1 fruit fly cellular context compared by ENCODE assay signal in genomic region chr3L:19687200-19687687, dm6.
A peak's percentile ranks its signal among the peaks of the same experiment; 100 is the strongest.
TF ChIP-seq lines count a peak whose summit lies in the region.

Gene CG8765 (minus strand): TSS chr3L:19687353.
Gene Gbeta76C (plus strand): TSS chr3L:19687637.

TF ChIP-seq in whole organism, embryonic, 481 proteins besides CTCF, POLR2A, EP300 and RAD21 (continued from another document):
- no peak for TF ChIP-seq Bdp1 (GFP tag; optimal IDR thresholded peaks at IDR 0.05; lab: Kevin White, UChicago)
- TF ChIP-seq CG11093 (GFP tag; IDR thresholded peaks at IDR 0.05; lab: Robert Waterston, UW): no peak
- no peak for TF ChIP-seq org-1 (GFP tag; optimal IDR thresholded peaks at IDR 0.05; lab: Kevin White, UChicago)
- TF ChIP-seq Asciz (GFP tag; optimal IDR thresholded peaks at IDR 0.05; lab: Kevin White, UChicago): no peak
- no peak for TF ChIP-seq Hand (GFP tag; optimal IDR thresholded peaks at IDR 0.05; lab: Kevin White, UChicago)
- TF ChIP-seq CG12659 (GFP tag; optimal IDR thresholded peaks at IDR 0.05; lab: Kevin White, UChicago): peak; percentile 74
- no peak for TF ChIP-seq CG4360 (GFP tag; IDR thresholded peaks at IDR 0.05; lab: Robert Waterston, UW)
- TF ChIP-seq CG15601 (tag; optimal IDR thresholded peaks at IDR 0.05; lab: Kevin White, UChicago): no peak
- TF ChIP-seq CG4424 (GFP tag; optimal IDR thresholded peaks at IDR 0.05; lab: Kevin White, UChicago): no peak
- peak; percentile 65 to 71 for TF ChIP-seq dpn (GFP tag; optimal IDR thresholded peaks at IDR 0.05; lab: Kevin White, UChicago)
- no peak for TF ChIP-seq esg (GFP tag; conservative IDR thresholded peaks at IDR 0.05; lab: Robert Waterston, UW)
- peak; percentile 60 for TF ChIP-seq Antp (GFP tag; optimal IDR thresholded peaks at IDR 0.05; lab: Kevin White, UChicago)
- TF ChIP-seq CG16863 (GFP tag; optimal IDR thresholded peaks at IDR 0.05; lab: Kevin White, UChicago): no peak
- no peak for TF ChIP-seq Nf-YA (GFP tag; IDR thresholded peaks at IDR 0.05; lab: Robert Waterston, UW)
- peak; percentile 17 for TF ChIP-seq CG5245 (GFP tag; optimal IDR thresholded peaks at IDR 0.05; lab: Kevin White, UChicago)
- TF ChIP-seq Mrtf (GFP tag; IDR thresholded peaks at IDR 0.05; lab: Robert Waterston, UW): no peak
- peak; percentile 43 for TF ChIP-seq CG2712 (tag; optimal IDR thresholded peaks at IDR 0.05; lab: Kevin White, UChicago)
- peak in 1 of 3 experiments; percentile 77 for TF ChIP-seq Stat92E (GFP tag; optimal IDR thresholded peaks at IDR 0.05; lab: Kevin White, UChicago)
- TF ChIP-seq Lhr (GFP tag; optimal IDR thresholded peaks at IDR 0.05; lab: Kevin White, UChicago): peak; percentile 93
- TF ChIP-seq CG13424 (tag; optimal IDR thresholded peaks at IDR 0.05; lab: Kevin White, UChicago): peak; percentile 26
- no peak for TF ChIP-seq fd3F (GFP tag; optimal IDR thresholded peaks at IDR 0.05; lab: Kevin White, UChicago)
- TF ChIP-seq CG17802 (tag; optimal IDR thresholded peaks at IDR 0.05; lab: Kevin White, UChicago): no peak
- peak in 1 of 2 experiments; percentile 1 for TF ChIP-seq tll (GFP tag; optimal IDR thresholded peaks at IDR 0.05; lab: Kevin White, UChicago)
- TF ChIP-seq CG1603 (tag; optimal IDR thresholded peaks at IDR 0.05; lab: Kevin White, UChicago): peak; percentile 88
- peak; percentile 77; the same call in 2 of the 3 replicates for TF ChIP-seq Opbp (GFP tag; IDR thresholded peaks at IDR 0.05; lab: Robert Waterston, UW; ENCODE audit: partially characterized antibody)
- TF ChIP-seq CG2120 (GFP tag; optimal IDR thresholded peaks at IDR 0.05; lab: Kevin White, UChicago): peak; percentile 71
- no peak for TF ChIP-seq CG10209 (GFP tag; optimal IDR thresholded peaks at IDR 0.05; lab: Kevin White, UChicago)
- no peak for TF ChIP-seq onecut (GFP tag; IDR thresholded peaks at IDR 0.05; lab: Robert Waterston, UW)
- peak; percentile 90 for TF ChIP-seq stwl (tag; optimal IDR thresholded peaks at IDR 0.05; lab: Kevin White, UChicago)
- no peak for TF ChIP-seq dmrt99B (tag; optimal IDR thresholded peaks at IDR 0.05; lab: Kevin White, UChicago)
- TF ChIP-seq ranshi (GFP tag; IDR thresholded peaks at IDR 0.05; lab: Robert Waterston, UW): peak; percentile 88
- no peak for TF ChIP-seq slou (GFP tag; optimal IDR thresholded peaks at IDR 0.05; lab: Kevin White, UChicago)
- peak; percentile 64 for TF ChIP-seq Nf-YC (tag; optimal IDR thresholded peaks at IDR 0.05; lab: Kevin White, UChicago)
- TF ChIP-seq Dbx (GFP tag; IDR thresholded peaks at IDR 0.05; lab: Robert Waterston, UW): peak; percentile 47; the same call in 1 of the 3 replicates
- no peak for TF ChIP-seq CG11560 (tag; IDR thresholded peaks at IDR 0.05; lab: Robert Waterston, UW)
- peak; percentile 16 for TF ChIP-seq D (optimal IDR thresholded peaks at IDR 0.05; lab: Kevin White, UChicago)
- TF ChIP-seq D (GFP tag; optimal IDR thresholded peaks at IDR 0.05; lab: Kevin White, UChicago): no peak
- TF ChIP-seq CG1529 (GFP tag; optimal IDR thresholded peaks at IDR 0.05; lab: Kevin White, UChicago): no peak
- no peak for TF ChIP-seq CG10462 (GFP tag; optimal IDR thresholded peaks at IDR 0.05; lab: Kevin White, UChicago)
- TF ChIP-seq gcm2 (GFP tag; optimal IDR thresholded peaks at IDR 0.05; lab: Kevin White, UChicago): no peak
- no peak for TF ChIP-seq Tbp (GFP tag; optimal IDR thresholded peaks at IDR 0.05; lab: Kevin White, UChicago)
- TF ChIP-seq mam (GFP tag; optimal IDR thresholded peaks at IDR 0.05; lab: Kevin White, UChicago): peak; percentile 66
- TF ChIP-seq Elba2 (GFP tag; optimal IDR thresholded peaks at IDR 0.05; lab: Kevin White, UChicago): peak; percentile 58
- TF ChIP-seq seq (GFP tag; IDR thresholded peaks at IDR 0.05; lab: Robert Waterston, UW): no peak
- peak; percentile 30 for TF ChIP-seq ind (GFP tag; optimal IDR thresholded peaks at IDR 0.05; lab: Kevin White, UChicago)
- TF ChIP-seq B-H2 (GFP tag; optimal IDR thresholded peaks at IDR 0.05; lab: Kevin White, UChicago): peak; percentile 66
- TF ChIP-seq CG10654 (GFP tag; optimal IDR thresholded peaks at IDR 0.05; lab: Kevin White, UChicago): peak; percentile 7
- TF ChIP-seq Ravus (GFP tag; IDR thresholded peaks at IDR 0.05; lab: Robert Waterston, UW): no peak
- TF ChIP-seq Xrp1 (GFP tag; IDR thresholded peaks at IDR 0.05; lab: Robert Waterston, UW): no peak
- TF ChIP-seq odd (GFP tag; optimal IDR thresholded peaks at IDR 0.05; lab: Kevin White, UChicago): no peak
- TF ChIP-seq Oli (tag; optimal IDR thresholded peaks at IDR 0.05; lab: Kevin White, UChicago): no peak
- no peak for TF ChIP-seq ham (GFP tag; IDR thresholded peaks at IDR 0.05; lab: Robert Waterston, UW)
- no peak for TF ChIP-seq sna (GFP tag; IDR thresholded peaks at IDR 0.05; lab: Robert Waterston, UW; ENCODE audit: partially characterized antibody)
- TF ChIP-seq CG2129 (GFP tag; IDR thresholded peaks at IDR 0.05; lab: Robert Waterston, UW; ENCODE audit: partially characterized antibody): no peak
- no peak for TF ChIP-seq CG4328 (GFP tag; optimal IDR thresholded peaks at IDR 0.05; lab: Kevin White, UChicago)
- TF ChIP-seq CG17328 (GFP tag; IDR thresholded peaks at IDR 0.05; lab: Robert Waterston, UW): peak; percentile 12; the same call in 1 of the 2 replicates
- TF ChIP-seq tap (tag; optimal IDR thresholded peaks at IDR 0.05; lab: Kevin White, UChicago): no peak
- TF ChIP-seq ssp (GFP tag; IDR thresholded peaks at IDR 0.05; lab: Robert Waterston, UW): no peak
- no peak; the same call in 1 of the 2 replicates for TF ChIP-seq CG9215 (GFP tag; IDR thresholded peaks at IDR 0.05; lab: Robert Waterston, UW)
- no peak for TF ChIP-seq Vsx1 (GFP tag; optimal IDR thresholded peaks at IDR 0.05; lab: Kevin White, UChicago)
- TF ChIP-seq jigr1 (GFP tag; IDR thresholded peaks at IDR 0.05; lab: Robert Waterston, UW): no peak
- no peak for TF ChIP-seq ab (GFP tag; optimal IDR thresholded peaks at IDR 0.05; lab: Kevin White, UChicago)
- no peak for TF ChIP-seq CG31388 (GFP tag; optimal IDR thresholded peaks at IDR 0.05; lab: Kevin White, UChicago)
- TF ChIP-seq CG8944 (GFP tag; optimal IDR thresholded peaks at IDR 0.05; lab: Kevin White, UChicago): peak; percentile 40
- peak; percentile 99 for TF ChIP-seq E2f2 (GFP tag; IDR thresholded peaks at IDR 0.05; lab: Robert Waterston, UW)
- no peak for TF ChIP-seq cg (GFP tag; optimal IDR thresholded peaks at IDR 0.05; lab: Kevin White, UChicago)
- TF ChIP-seq CG17361 (GFP tag; IDR thresholded peaks at IDR 0.05; lab: Robert Waterston, UW): peak; percentile 29; the same call in 1 of the 3 replicates
- TF ChIP-seq btn (GFP tag; optimal IDR thresholded peaks at IDR 0.05; lab: Kevin White, UChicago): peak; percentile 7
- no peak for TF ChIP-seq sens-2 (GFP tag; IDR thresholded peaks at IDR 0.05; lab: Robert Waterston, UW)
- no peak for TF ChIP-seq tgo (GFP tag; IDR thresholded peaks at IDR 0.05; lab: Robert Waterston, UW)
- TF ChIP-seq dmrt11E (tag; optimal IDR thresholded peaks at IDR 0.05; lab: Kevin White, UChicago): no peak
- TF ChIP-seq crc (GFP tag; optimal IDR thresholded peaks at IDR 0.05; lab: Kevin White, UChicago): no peak
- TF ChIP-seq insv (GFP tag; optimal IDR thresholded peaks at IDR 0.05; lab: Kevin White, UChicago): peak in 1 of 2 experiments; percentile 66
- no peak for TF ChIP-seq Sry-β (GFP tag; optimal IDR thresholded peaks at IDR 0.05; lab: Kevin White, UChicago)
- no peak for TF ChIP-seq Awh (GFP tag; IDR thresholded peaks at IDR 0.05; lab: Robert Waterston, UW)
- no peak for TF ChIP-seq CG3281 (GFP tag; optimal IDR thresholded peaks at IDR 0.05; lab: Kevin White, UChicago)
- peak; percentile 45 for TF ChIP-seq Mes4 (GFP tag; optimal IDR thresholded peaks at IDR 0.05; lab: Kevin White, UChicago)
- peak; percentile 40 for TF ChIP-seq CG1647 (GFP tag; optimal IDR thresholded peaks at IDR 0.05; lab: Kevin White, UChicago)
- no peak for TF ChIP-seq CG7839 (tag; optimal IDR thresholded peaks at IDR 0.05; lab: Kevin White, UChicago)
- TF ChIP-seq Sox102F (GFP tag; optimal IDR thresholded peaks at IDR 0.05; lab: Kevin White, UChicago): no peak
- no peak for TF ChIP-seq Six4 (GFP tag; optimal IDR thresholded peaks at IDR 0.05; lab: Kevin White, UChicago)
- peak; percentile 65 for TF ChIP-seq her (GFP tag; optimal IDR thresholded peaks at IDR 0.05; lab: Kevin White, UChicago)
- TF ChIP-seq dati (GFP tag; IDR thresholded peaks at IDR 0.05; lab: Robert Waterston, UW): no peak
- peak; percentile 39 for TF ChIP-seq jumu (GFP tag; optimal IDR thresholded peaks at IDR 0.05; lab: Kevin White, UChicago)
- TF ChIP-seq kni (GFP tag; optimal IDR thresholded peaks at IDR 0.05; lab: Kevin White, UChicago): peak; percentile 21
- 0 out of 3 replicates have a peak, but pooled peaks have one; percentile 34 for TF ChIP-seq CG2199 (GFP tag; IDR thresholded peaks at IDR 0.05; lab: Robert Waterston, UW)
- no peak for TF ChIP-seq cad (GFP tag; optimal IDR thresholded peaks at IDR 0.05; lab: Kevin White, UChicago)
- TF ChIP-seq HLHmδ (GFP tag; optimal IDR thresholded peaks at IDR 0.05; lab: Kevin White, UChicago): no peak
- TF ChIP-seq CG17912 (GFP tag; optimal IDR thresholded peaks at IDR 0.05; lab: Kevin White, UChicago): no peak
- peak; percentile 95 for TF ChIP-seq Med (GFP tag; lab: Kevin White, UChicago)
- peak; percentile 27 for TF ChIP-seq shn (GFP tag; optimal IDR thresholded peaks at IDR 0.05; lab: Kevin White, UChicago)
- no peak; the same call in 2 of the 3 replicates for TF ChIP-seq zen2 (GFP tag; IDR thresholded peaks at IDR 0.05; lab: Robert Waterston, UW; ENCODE audit: partially characterized antibody)
- TF ChIP-seq ATbp (GFP tag; optimal IDR thresholded peaks at IDR 0.05; lab: Kevin White, UChicago): no peak
- peak; percentile 77 for TF ChIP-seq YL-1 (GFP tag; optimal IDR thresholded peaks at IDR 0.05; lab: Kevin White, UChicago)
- no peak for TF ChIP-seq CG7556 (GFP tag; optimal IDR thresholded peaks at IDR 0.05; lab: Kevin White, UChicago)
- TF ChIP-seq twi (tag; optimal IDR thresholded peaks at IDR 0.05; lab: Kevin White, UChicago): peak; percentile 64
- TF ChIP-seq ken (GFP tag; IDR thresholded peaks at IDR 0.05; lab: Robert Waterston, UW): 0 out of 3 replicates have a peak, but pooled peaks have one; percentile 44
- TF ChIP-seq HHEX (GFP tag; optimal IDR thresholded peaks at IDR 0.05; lab: Kevin White, UChicago): no peak
- TF ChIP-seq ems (GFP tag; optimal IDR thresholded peaks at IDR 0.05; lab: Kevin White, UChicago): peak; percentile 55
- TF ChIP-seq Bteb2 (GFP tag; optimal IDR thresholded peaks at IDR 0.05; lab: Kevin White, UChicago): peak; percentile 53
- TF ChIP-seq CG4282 (GFP tag; optimal IDR thresholded peaks at IDR 0.05; lab: Kevin White, UChicago): no peak
- no peak for TF ChIP-seq fd64A (GFP tag; optimal IDR thresholded peaks at IDR 0.05; lab: Kevin White, UChicago)
- no peak for TF ChIP-seq schlank (tag; optimal IDR thresholded peaks at IDR 0.05; lab: Kevin White, UChicago)
- no peak for TF ChIP-seq CG6765 (GFP tag; optimal IDR thresholded peaks at IDR 0.05; lab: Kevin White, UChicago)
- TF ChIP-seq nerfin-1 (tag; optimal IDR thresholded peaks at IDR 0.05; lab: Kevin White, UChicago): peak; percentile 18
- peak; percentile 13 for TF ChIP-seq Abd-B (GFP tag; optimal IDR thresholded peaks at IDR 0.05; lab: Kevin White, UChicago)
- no peak for TF ChIP-seq Gsc (GFP tag; IDR thresholded peaks at IDR 0.05; lab: Robert Waterston, UW)
- TF ChIP-seq CG10979 (tag; optimal IDR thresholded peaks at IDR 0.05; lab: Kevin White, UChicago): peak; percentile 18
- TF ChIP-seq Rx (GFP tag; IDR thresholded peaks at IDR 0.05; lab: Robert Waterston, UW): no peak
- TF ChIP-seq HmgD (GFP tag; optimal IDR thresholded peaks at IDR 0.05; lab: Kevin White, UChicago): peak; percentile 76
TF ChIP-seq in whole organism, embryonic: peak in this region for 178.
